Fruit fly (Drosophila melanogaster): ENCODE data around the gene CG6083.

DNA sequence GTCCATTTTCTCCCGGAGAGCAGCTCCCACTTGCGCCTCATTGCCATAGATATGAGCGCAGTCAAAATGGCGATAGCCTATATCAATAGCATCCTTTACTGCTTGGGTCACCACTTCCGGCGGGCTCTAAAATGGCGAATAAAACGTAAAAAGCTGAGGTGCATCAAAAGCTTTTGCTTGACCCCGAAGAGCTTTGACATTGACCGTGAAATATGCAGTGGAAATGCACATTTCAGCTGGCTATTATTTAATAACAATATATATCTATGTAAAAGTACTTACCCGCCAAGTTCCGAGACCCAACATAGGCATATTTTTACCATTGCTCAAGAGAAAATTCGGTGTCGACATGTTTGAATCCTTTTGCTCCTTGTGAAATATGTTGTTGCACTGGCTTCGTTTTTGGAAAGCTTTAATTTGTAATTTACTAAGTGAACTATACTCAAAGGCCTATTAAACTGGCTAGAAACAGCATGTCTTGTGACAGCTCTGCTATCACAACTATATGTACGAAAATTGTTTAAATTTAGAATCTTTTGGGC is at the start of gene CG6083:
- TF ChIP-seq CG8478 (optimal IDR thresholded peaks at IDR 0.05), result no peak
- no peak for TF ChIP-seq CTCF (optimal IDR thresholded peaks at IDR 0.05)
